Fruit fly (Drosophila melanogaster) whole organism, embryonic: Measurements from ENCODE around the gene Jhbp5.

Experiments used
- ATbp ChIP-seq: fragments of 200-800 bp; sonication (Bioruptor generic); optimal IDR thresholded peaks from 2 replicates; lab custom pipeline; 2017; ENCODE audit warnings: missing biosample characterization, mild to moderate bottlenecking, missing genetic modification characterization, missing genetic modification reagents
- BtbVII ChIP-seq: fragments of 200-800 bp; sonication (Bioruptor generic); optimal IDR thresholded peaks from 3 replicates; lab custom pipeline; 2017; ENCODE audit warnings: missing biosample characterization, mild to moderate bottlenecking, missing genetic modification characterization
- CG10274 ChIP-seq: fragments of 200-800 bp; sonication (Bioruptor generic); optimal IDR thresholded peaks from 3 replicates; lab custom pipeline; 2017; ENCODE audit warnings: missing biosample characterization, mild to moderate bottlenecking, missing genetic modification characterization
- CG11696 ChIP-seq: fragments of 200-800 bp; sonication (Bioruptor generic); IDR thresholded peaks from 2 replicates; pipeline ENCODE4 v1.3.6; 2022; ENCODE audit warnings: missing biosample characterization, missing genetic modification characterization
- CG16779 ChIP-seq: fragments of 200-800 bp; sonication (Bioruptor generic); IDR thresholded peaks from 2 replicates; pipeline ENCODE4 v1.3.6; 2022; ENCODE audit warnings: missing biosample characterization, missing genetic modification characterization
- CG18476 ChIP-seq: fragments of 200-800 bp; sonication (Bioruptor generic); optimal IDR thresholded peaks from 2 replicates; lab custom pipeline; 2016; ENCODE audit warnings: missing biosample characterization, mild to moderate bottlenecking, missing genetic modification characterization
- CG30403 ChIP-seq: fragments of 200-800 bp; sonication (Bioruptor generic); optimal IDR thresholded peaks from 3 replicates; lab custom pipeline; 2016; ENCODE audit warnings: missing biosample characterization, missing genetic modification characterization
- CG31224 ChIP-seq: fragments of 200-800 bp; sonication (Bioruptor generic); IDR thresholded peaks from 2 replicates; pipeline ENCODE4 v1.3.6; 2022; ENCODE audit warnings: missing biosample characterization, missing genetic modification characterization
- CG32532 ChIP-seq: fragments of 200-800 bp; sonication (Bioruptor generic); IDR thresholded peaks from 2 replicates; pipeline ENCODE4 v1.3.6; 2022; ENCODE audit warnings: missing biosample characterization, missing genetic modification characterization
- CG33557 ChIP-seq: fragments of 200-800 bp; sonication (Bioruptor generic); optimal IDR thresholded peaks from 2 replicates; lab custom pipeline; 2019; ENCODE audit warnings: missing biosample characterization, mild to moderate bottlenecking, missing genetic modification characterization, moderate library complexity
- CG4360 ChIP-seq: fragments of 200-800 bp; sonication (Bioruptor generic); IDR thresholded peaks from 2 replicates; pipeline ENCODE4 v1.3.6; 2022; ENCODE audit warnings: missing biosample characterization, missing genetic modification characterization
- CG6683 ChIP-seq: fragments of 200-800 bp; sonication (Bioruptor generic); optimal IDR thresholded peaks from 2 replicates; lab custom pipeline; 2017; ENCODE audit warnings: missing biosample characterization, mild to moderate bottlenecking, missing genetic modification characterization, missing genetic modification reagents
- CG8281 ChIP-seq: fragments of 200-800 bp; sonication (Bioruptor generic); optimal IDR thresholded peaks from 2 replicates; lab custom pipeline; 2018; ENCODE audit warnings: missing biosample characterization, mild to moderate bottlenecking, missing genetic modification characterization, moderate library complexity
- CG8388 ChIP-seq: fragments of 200-800 bp; sonication (Bioruptor generic); optimal IDR thresholded peaks from 2 replicates; lab custom pipeline; 2019; ENCODE audit warnings: missing biosample characterization, mild to moderate bottlenecking, missing genetic modification characterization, moderate library complexity
- CG8765 ChIP-seq: fragments of 200-800 bp; sonication (Bioruptor generic); IDR thresholded peaks from 2 replicates; pipeline ENCODE4 v1.3.6; 2022; ENCODE audit warnings: missing biosample characterization, missing genetic modification characterization
- CG8924 ChIP-seq: fragments of 200-800 bp; optimal IDR thresholded peaks from 3 replicates; lab custom pipeline; 2019; ENCODE audit warnings: missing biosample characterization, mild to moderate bottlenecking, missing genetic modification characterization, moderate library complexity
- CG9215 ChIP-seq: fragments of 200-800 bp; sonication (Bioruptor generic); IDR thresholded peaks from 2 replicates; pipeline ENCODE4 v1.3.6; 2022; ENCODE audit warnings: missing biosample characterization, missing genetic modification characterization
- CoRest ChIP-seq: fragments of 200-800 bp; sonication (Bioruptor generic); optimal IDR thresholded peaks from 3 replicates; lab custom pipeline; 2018; ENCODE audit warnings: missing biosample characterization, mild to moderate bottlenecking, missing genetic modification characterization, moderate library complexity
- Dref ChIP-seq: fragments of 200-800 bp; sonication (Bioruptor generic); IDR thresholded peaks from 2 replicates; pipeline ENCODE4 v1.3.6; 2022; ENCODE audit warnings: missing biosample characterization, missing genetic modification characterization
- Drgx ChIP-seq: fragments of 200-800 bp; sonication (Bioruptor generic); IDR thresholded peaks from 2 replicates; pipeline ENCODE4 v1.3.6; 2022; ENCODE audit warnings: missing biosample characterization, missing genetic modification characterization
- Ets97D ChIP-seq: fragments of 200-800 bp; sonication (Bioruptor generic); optimal IDR thresholded peaks from 3 replicates; lab custom pipeline; 2016; ENCODE audit warnings: missing biosample characterization, missing genetic modification characterization
- Gsc ChIP-seq: fragments of 200-800 bp; sonication (Bioruptor generic); IDR thresholded peaks from 2 replicates; pipeline ENCODE4 v1.3.6; 2022; ENCODE audit warnings: missing biosample characterization, missing genetic modification characterization
- HLH3B ChIP-seq: fragments of 200-800 bp; sonication (Bioruptor generic); IDR thresholded peaks from 2 replicates; pipeline ENCODE4 v1.3.6; 2022; ENCODE audit warnings: missing biosample characterization, missing genetic modification characterization
- HLH4C ChIP-seq: fragments of 200-800 bp; sonication (Bioruptor generic); IDR thresholded peaks from 3 replicates; pipeline ENCODE4 v1.3.6; 2022; ENCODE audit warnings: missing biosample characterization, missing genetic modification characterization; ENCODE audit not compliant: partially characterized antibody
- HLHmδ ChIP-seq: fragments of 200-800 bp; sonication (Bioruptor generic); optimal IDR thresholded peaks from 2 replicates; lab custom pipeline; 2018; ENCODE audit warnings: missing biosample characterization, mild to moderate bottlenecking, missing genetic modification characterization, moderate library complexity
- Hsf ChIP-seq: fragments of 200-800 bp; sonication (Bioruptor generic); optimal IDR thresholded peaks from 3 replicates; lab custom pipeline; 2016; ENCODE audit warnings: missing biosample characterization, missing genetic modification characterization
- MTF-1 ChIP-seq: fragments of 200-800 bp; sonication (Bioruptor generic); optimal IDR thresholded peaks from 2 replicates; lab custom pipeline; 2018; ENCODE audit warnings: missing biosample characterization, mild to moderate bottlenecking, missing genetic modification characterization, borderline replicate concordance
- Myb ChIP-seq: fragments of 200-800 bp; sonication (Bioruptor generic); optimal IDR thresholded peaks from 2 replicates; lab custom pipeline; 2016; ENCODE audit warnings: missing biosample characterization, missing genetic modification characterization
- NfI ChIP-seq: fragments of 200-800 bp; sonication (Bioruptor generic); optimal IDR thresholded peaks from 3 replicates; lab custom pipeline; 2018; ENCODE audit warnings: missing biosample characterization, mild to moderate bottlenecking, missing genetic modification characterization, moderate library complexity
- Rfx ChIP-seq: fragments of 200-800 bp; sonication (Bioruptor generic); IDR thresholded peaks from 2 replicates; pipeline ENCODE4 v1.3.6; 2022; ENCODE audit warnings: missing biosample characterization, missing genetic modification characterization
- Sry-δ ChIP-seq: fragments of 200-800 bp; sonication (Bioruptor generic); optimal IDR thresholded peaks from 2 replicates; lab custom pipeline; 2016; ENCODE audit warnings: missing biosample characterization, missing genetic modification characterization
- ab ChIP-seq: fragments of 200-800 bp; sonication (Bioruptor generic); optimal IDR thresholded peaks from 2 replicates; lab custom pipeline; 2016; ENCODE audit warnings: missing biosample characterization, missing genetic modification characterization
- ato ChIP-seq: fragments of 200-800 bp; sonication (Bioruptor generic); IDR thresholded peaks from 2 replicates; pipeline ENCODE4 v1.3.6; 2022; ENCODE audit warnings: missing biosample characterization, missing genetic modification characterization; ENCODE audit not compliant: partially characterized antibody
- corto ChIP-seq: fragments of 200-800 bp; sonication (Bioruptor generic); optimal IDR thresholded peaks from 2 replicates; lab custom pipeline; 2016; ENCODE audit warnings: missing biosample characterization, mild to moderate bottlenecking, missing genetic modification characterization, moderate library complexity
- crp ChIP-seq, 2 experiments: fragments of 200-800 bp; sonication (Bioruptor generic); optimal IDR thresholded peaks; 2 replicates in 1 of 2; 3 replicates in 1 of 2; lab custom pipeline; 2017; ENCODE audit warnings: missing biosample characterization in 2 of 2, missing genetic modification characterization in 2 of 2, mild to moderate bottlenecking in 1 of 2, moderate library complexity in 1 of 2
- dmrt99B ChIP-seq: fragments of 200-800 bp; sonication (Bioruptor generic); optimal IDR thresholded peaks from 2 replicates; lab custom pipeline; 2018; ENCODE audit warnings: missing biosample characterization, mild to moderate bottlenecking, missing genetic modification characterization, moderate library complexity
- en ChIP-seq: fragments of 200-800 bp; sonication (Bioruptor generic); optimal IDR thresholded peaks from 2 replicates; lab custom pipeline; 2016; ENCODE audit warnings: missing biosample characterization, missing genetic modification characterization
- exex ChIP-seq: fragments of 200-800 bp; sonication (Bioruptor generic); optimal IDR thresholded peaks from 4 replicates; lab custom pipeline; 2018; ENCODE audit warnings: missing biosample characterization, mild to moderate bottlenecking, missing genetic modification characterization, moderate library complexity
- ind ChIP-seq: fragments of 200-800 bp; sonication (Bioruptor generic); optimal IDR thresholded peaks from 3 replicates; lab custom pipeline; 2016; ENCODE audit warnings: missing biosample characterization, missing genetic modification characterization
- kni ChIP-seq: fragments of 200-800 bp; sonication (Bioruptor generic); optimal IDR thresholded peaks from 3 replicates; lab custom pipeline; 2017; ENCODE audit warnings: mild to moderate bottlenecking, missing biosample characterization, missing genetic modification reagents, missing genetic modification characterization
- lmd ChIP-seq: fragments of 200-800 bp; sonication (Bioruptor generic); IDR thresholded peaks from 2 replicates; pipeline ENCODE4 v1.3.6; 2022; ENCODE audit warnings: missing biosample characterization, missing genetic modification characterization
- row ChIP-seq: fragments of 200-800 bp; sonication (Bioruptor generic); IDR thresholded peaks from 3 replicates; pipeline ENCODE4 v1.3.6; 2022; ENCODE audit warnings: missing biosample characterization, missing genetic modification characterization
- sd ChIP-seq: fragments of 200-800 bp; sonication (Bioruptor generic); optimal IDR thresholded peaks from 3 replicates; lab custom pipeline; 2018; ENCODE audit warnings: missing biosample characterization, mild to moderate bottlenecking, missing genetic modification characterization, moderate library complexity
- sens ChIP-seq: fragments of 200-800 bp; sonication (Bioruptor generic); peaks from one replicate; lab custom pipeline; 2016; ENCODE audit warnings: missing biosample characterization, missing genetic modification characterization
- tgo ChIP-seq: fragments of 200-800 bp; sonication (Bioruptor generic); IDR thresholded peaks from 3 replicates; pipeline ENCODE4 v1.3.6; 2022; ENCODE audit warnings: missing biosample characterization, missing genetic modification characterization
- vnd ChIP-seq: fragments of 200-800 bp; sonication (Bioruptor generic); IDR thresholded peaks from 3 replicates; pipeline ENCODE4 v1.3.6; 2022; ENCODE audit warnings: missing biosample characterization, missing genetic modification characterization; ENCODE audit not compliant: partially characterized antibody
- vvl ChIP-seq: fragments of 200-800 bp; sonication (Bioruptor generic); IDR thresholded peaks from 2 replicates; pipeline ENCODE4 v1.3.6; 2022; ENCODE audit warnings: missing biosample characterization, missing genetic modification characterization
- wor ChIP-seq: fragments of 200-800 bp; sonication (Bioruptor generic); IDR thresholded peaks from 2 replicates; pipeline ENCODE4 v1.3.6; 2022; ENCODE audit warnings: missing biosample characterization, missing genetic modification characterization

The Jhbp5 gene

dm6 chr3R:16069266-16069665, 23.3 kb upstream of the Jhbp5 start (continued):
- peak; percentile 11 for TF ChIP-seq Hsf (GFP tag; lab: Kevin White, UChicago)

- no peak for TF ChIP-seq ab (GFP tag; lab: Kevin White, UChicago)
- no peak for TF ChIP-seq vnd
- no peak for TF ChIP-seq CG30403 (GFP tag; lab: Kevin White, UChicago)
- no peak for TF ChIP-seq CG4360 (GFP tag; lab: Robert Waterston, UW)
- TF ChIP-seq Ets97D (GFP tag; lab: Kevin White, UChicago): no peak
- no peak for TF ChIP-seq sens
- no peak for TF ChIP-seq exex (tag; lab: Kevin White, UChicago)
- no peak for TF ChIP-seq CG8281 (tag; lab: Kevin White, UChicago)
- TF ChIP-seq CG8388 (GFP tag; lab: Kevin White, UChicago): no peak
- TF ChIP-seq ATbp (GFP tag; lab: Kevin White, UChicago): no peak
- TF ChIP-seq CG18476 (GFP tag; lab: Kevin White, UChicago): no peak
- TF ChIP-seq CG11696 (GFP tag; lab: Robert Waterston, UW): no peak
- no peak for TF ChIP-seq en
- no peak for TF ChIP-seq wor
- TF ChIP-seq ato (GFP tag; lab: Robert Waterston, UW): no peak
- no peak for TF ChIP-seq CG6683 (GFP tag; lab: Kevin White, UChicago)
- TF ChIP-seq MTF-1 (GFP tag; lab: Kevin White, UChicago): no peak
- no peak for TF ChIP-seq crp (GFP tag; optimal IDR thresholded peaks at IDR 0.05; lab: Kevin White, UChicago)
- no peak for TF ChIP-seq CoRest (tag; lab: Kevin White, UChicago)
These were observed 21.6 kb upstream of the Jhbp5 start, which contains the start of gene CG10185 for dm6 chr3R:16067494-16067893. TSS of gene CG10185 (minus strand) at chr3R:16067594.

dm6 chr3R:16051329-16051679, 5.4 kb upstream of the Jhbp5 start:
- TF ChIP-seq BtbVII: no peak
- TF ChIP-seq vvl (GFP tag; lab: Robert Waterston, UW): peak; percentile 50; the same call in 1 of the 2 replicates
- no peak for TF ChIP-seq CG16779
- no peak for TF ChIP-seq CG8924
- TF ChIP-seq Sry-δ: no peak
- 0 out of 2 replicates have a peak, but pooled peaks have one; percentile 13 for TF ChIP-seq CG11696 (GFP tag; lab: Robert Waterston, UW)
- TF ChIP-seq CG32532 (GFP tag; lab: Robert Waterston, UW): peak; percentile 13; the same call in 1 of the 2 replicates
- peak; percentile 13; the same call in 1 of the 3 replicates for TF ChIP-seq tgo (GFP tag; lab: Robert Waterston, UW)
- TF ChIP-seq CG8765: no peak
- peak; percentile 88 for TF ChIP-seq CG10274 (GFP tag; lab: Kevin White, UChicago)
- TF ChIP-seq HLH3B (GFP tag; lab: Robert Waterston, UW): 0 out of 2 replicates have a peak, but pooled peaks have one; percentile 18
- TF ChIP-seq Drgx (GFP tag; lab: Robert Waterston, UW): peak; percentile 65
- TF ChIP-seq row (GFP tag; lab: Robert Waterston, UW): peak; percentile 34; the same call in 1 of the 3 replicates
- TF ChIP-seq NfI (GFP tag; lab: Kevin White, UChicago): peak; percentile 2
- TF ChIP-seq ind: peak; percentile 6
- peak; percentile 31; the same call in 1 of the 2 replicates for TF ChIP-seq Rfx (GFP tag; lab: Robert Waterston, UW)
- TF ChIP-seq Dref: no peak
- TF ChIP-seq CG9215: no peak
- TF ChIP-seq dmrt99B (tag; lab: Kevin White, UChicago): no peak
- TF ChIP-seq CG33557: no peak
- TF ChIP-seq HLH4C (GFP tag; lab: Robert Waterston, UW): no peak
- peak; percentile 49 for TF ChIP-seq Myb
- no peak for TF ChIP-seq HLHmδ (GFP tag; lab: Kevin White, UChicago)
- no peak for TF ChIP-seq sd (tag; lab: Kevin White, UChicago)
- no peak for TF ChIP-seq lmd (GFP tag; lab: Robert Waterston, UW)
- TF ChIP-seq kni (GFP tag; lab: Kevin White, UChicago): peak; percentile 4
- no peak for TF ChIP-seq Gsc
- TF ChIP-seq corto (GFP tag; lab: Kevin White, UChicago): no peak
- 0 out of 2 replicates have a peak, but pooled peaks have one; percentile 10 for TF ChIP-seq CG31224 (GFP tag; lab: Robert Waterston, UW)
